Worm (Caenorhabditis elegans): ENCODE data around the gene cdk-11.2.

The cdk-11.2 gene

ce11 chrX:10376989-10377388 is 42.6 kb downstream of the cdk-11.2 start:
- no peak for TF ChIP-seq unc-62 (GFP tag; optimal IDR thresholded peaks at IDR 0.05)

- TF ChIP-seq unc-62 (GFP tag; optimal IDR thresholded peaks at IDR 0.05) = no peak
Observed at ce11 chrX:10373581-10373980, 46.0 kb downstream of the cdk-11.2 start.

- no peak for TF ChIP-seq unc-62 (GFP tag; optimal IDR thresholded peaks at IDR 0.05)
Observed at ce11 chrX:10372556-10372955, 47.0 kb downstream of the cdk-11.2 start, which contains the start of gene Y49A10A.2. Gene Y49A10A.2, minus strand, starts transcription at chrX:10372664.

All from whole organism, dauer.